Worm (Caenorhabditis elegans) whole organism, L4/young adult: ENCODE data around the gene exo-1.
A peak's percentile ranks its signal among the peaks of the same experiment; 100 is the strongest.

Source experiments
- W03F9.2 ChIP-seq: fragments of 150-350 bp; optimal IDR thresholded peaks from 2 replicates; lab custom pipeline; 2014; ENCODE audit warnings: missing biosample characterization, missing genetic modification characterization
- dao-5 ChIP-seq: sonication (generic microtip); optimal IDR thresholded peaks from 2 replicates; lab custom pipeline; 2016; ENCODE audit warnings: missing genotype, missing genetic modification characterization, moderate library complexity, missing compliant biosample characterization
- him-1 ChIP-seq: sonication (generic microtip); optimal IDR thresholded peaks from 2 replicates; lab custom pipeline; 2016; ENCODE audit warnings: missing genotype, missing genetic modification reagents, missing genetic modification characterization, missing compliant biosample characterization

exo-1 gene

ce11 chrIII:13423414-13423813 lies at the start of gene exo-1:
Gene exo-1, plus strand, starts transcription at chrIII:13423514.
- no peak for TF ChIP-seq him-1 (tag; lab: Kevin White, UChicago)
- TF ChIP-seq W03F9.2 (tag; lab: Kevin White, UChicago), result peak; percentile 87

ce11 chrIII:13376304-13376760 lies 47.0 kb upstream of the exo-1 start, which contains the start of gene lis-1:
Gene lis-1, minus strand, starts transcription at chrIII:13376710.
- no peak for TF ChIP-seq him-1 (tag; lab: Kevin White, UChicago)
- no peak for TF ChIP-seq dao-5
- no peak for TF ChIP-seq W03F9.2 (tag; lab: Kevin White, UChicago)

- TF ChIP-seq dao-5, result no peak
- peak; percentile 20 for TF ChIP-seq W03F9.2 (tag; lab: Kevin White, UChicago)
These were observed 46.1 kb upstream of the exo-1 start for ce11 chrIII:13377249-13377648.

ce11 chrIII:13378242-13378641 lies 45.1 kb upstream of the exo-1 start, which contains the start of gene T03F6.10:
Gene T03F6.10, minus strand, starts transcription at chrIII:13378342.
- TF ChIP-seq him-1 (tag; lab: Kevin White, UChicago), result no peak
- TF ChIP-seq dao-5, result no peak
- TF ChIP-seq W03F9.2 (tag; lab: Kevin White, UChicago), result no peak

- TF ChIP-seq him-1 (tag; lab: Kevin White, UChicago), result no peak
- TF ChIP-seq dao-5, result no peak
- no peak for TF ChIP-seq W03F9.2 (tag; lab: Kevin White, UChicago)
These were observed 43.1 kb upstream of the exo-1 start, which contains the start of gene T03F6.6 for ce11 chrIII:13380196-13380595. Gene T03F6.6, minus strand, starts transcription at chrIII:13380296.

- TF ChIP-seq W03F9.2 (tag; lab: Kevin White, UChicago) (no peak), dao-5 (no peak), him-1 (tag; lab: Kevin White, UChicago) (no peak)
These were observed 42.4 kb upstream of the exo-1 start for ce11 chrIII:13380881-13381280.

ce11 chrIII:13381684-13382083 lies 41.6 kb upstream of the exo-1 start:
- TF ChIP-seq W03F9.2 (tag; lab: Kevin White, UChicago) (no peak), him-1 (tag; lab: Kevin White, UChicago) (no peak), dao-5 (no peak)

- TF ChIP-seq W03F9.2 (tag; lab: Kevin White, UChicago) (no peak), dao-5 (no peak), him-1 (tag; lab: Kevin White, UChicago) (no peak)
These were observed 40.2 kb upstream of the exo-1 start for ce11 chrIII:13383159-13383558.

- TF ChIP-seq him-1 (tag; lab: Kevin White, UChicago) (no peak), dao-5 (no peak), W03F9.2 (tag; lab: Kevin White, UChicago) (no peak)
These were observed 37.5 kb upstream of the exo-1 start, which contains the start of gene T03F6.4 for ce11 chrIII:13385850-13386249. Gene T03F6.4, plus strand, starts transcription at chrIII:13386150.

- TF ChIP-seq him-1 (tag; lab: Kevin White, UChicago) (no peak), dao-5 (no peak), W03F9.2 (tag; lab: Kevin White, UChicago) (no peak)
These were observed 34.7 kb upstream of the exo-1 start for ce11 chrIII:13388621-13389020.

ce11 chrIII:13389078-13389477 lies 34.2 kb upstream of the exo-1 start, which contains the start of gene T03F6.3:
Gene T03F6.3, plus strand, starts transcription at chrIII:13389395.
- TF ChIP-seq dao-5 (no peak), him-1 (tag; lab: Kevin White, UChicago) (no peak), W03F9.2 (tag; lab: Kevin White, UChicago) (no peak)

- no peak for TF ChIP-seq W03F9.2 (tag; lab: Kevin White, UChicago)
- TF ChIP-seq dao-5, result no peak
- TF ChIP-seq him-1 (tag; lab: Kevin White, UChicago), result no peak
These were observed 32.5 kb upstream of the exo-1 start for ce11 chrIII:13390789-13391188.

- no peak for TF ChIP-seq dao-5
- no peak for TF ChIP-seq him-1 (tag; lab: Kevin White, UChicago)
- no peak for TF ChIP-seq W03F9.2 (tag; lab: Kevin White, UChicago)
These were observed 30.1 kb upstream of the exo-1 start, which contains the start of gene dnj-17 for ce11 chrIII:13393239-13393638. Gene dnj-17, minus strand, starts transcription at chrIII:13393339.

- TF ChIP-seq W03F9.2 (tag; lab: Kevin White, UChicago), result no peak
- TF ChIP-seq him-1 (tag; lab: Kevin White, UChicago), result no peak
- no peak for TF ChIP-seq dao-5
These were observed 29.7 kb upstream of the exo-1 start, which contains the start of gene qdpr-1 for ce11 chrIII:13393647-13394046. Gene qdpr-1, plus strand, starts transcription at chrIII:13393910.

- no peak for TF ChIP-seq him-1 (tag; lab: Kevin White, UChicago)
- TF ChIP-seq dao-5, result no peak
- TF ChIP-seq W03F9.2 (tag; lab: Kevin White, UChicago), result no peak
These were observed 28.1 kb upstream of the exo-1 start, which contains the start of gene F11F1.1 for ce11 chrIII:13395262-13395661. Gene F11F1.1, plus strand, starts transcription at chrIII:13395562.
